Worm (Caenorhabditis elegans) whole organism, mixed stage, embryonic: ENCODE results near the gene srx-118.

ENCODE experiments used
- M03D4.4 ChIP-seq: sonication (generic microtip); optimal IDR thresholded peaks from 2 replicates; lab custom pipeline; 2017; ENCODE audit warnings: mild to moderate bottlenecking, missing genetic modification characterization, missing compliant biosample characterization
- bed-3 ChIP-seq: fragments of 200-800 bp; sonication (Bioruptor generic); optimal IDR thresholded peaks from 3 replicates; lab custom pipeline; 2018; ENCODE audit warnings: mild to moderate bottlenecking, missing genetic modification characterization, moderate library complexity, missing compliant biosample characterization
- blmp-1 ChIP-seq: fragments of 150-350 bp; optimal IDR thresholded peaks from 2 replicates; lab custom pipeline; 2014; ENCODE audit warnings: missing biosample characterization, missing genetic modification characterization
- ceh-43 ChIP-seq: fragments of 200-800 bp; sonication (Bioruptor generic); optimal IDR thresholded peaks from 2 replicates; lab custom pipeline; 2018; ENCODE audit warnings: mild to moderate bottlenecking, missing genetic modification characterization, moderate library complexity, missing compliant biosample characterization
- ceh-83 ChIP-seq: fragments of 200-800 bp; sonication (Bioruptor generic); optimal IDR thresholded peaks from 2 replicates; lab custom pipeline; 2018; ENCODE audit warnings: mild to moderate bottlenecking, missing genetic modification characterization, missing compliant biosample characterization
- ces-1 ChIP-seq: fragments of 150-350 bp; optimal IDR thresholded peaks from 2 replicates; lab custom pipeline; 2014; ENCODE audit warnings: missing biosample characterization, missing genetic modification reagents, missing genetic modification characterization
- cnd-1 ChIP-seq: fragments of 200-800 bp; sonication (Bioruptor generic); optimal IDR thresholded peaks from 2 replicates; lab custom pipeline; 2018; ENCODE audit warnings: mild to moderate bottlenecking, missing genetic modification characterization, missing compliant biosample characterization
- drap-1 ChIP-seq: fragments of 200-800 bp; sonication (Bioruptor generic); optimal IDR thresholded peaks from 3 replicates; lab custom pipeline; 2018; ENCODE audit warnings: mild to moderate bottlenecking, missing genetic modification characterization, missing compliant biosample characterization
- elt-1 ChIP-seq: sonication (generic microtip); optimal IDR thresholded peaks from 2 replicates; lab custom pipeline; 2017; ENCODE audit warnings: missing genetic modification characterization, mild to moderate bottlenecking, missing compliant biosample characterization, antibody characterized with exemption, moderate library complexity, borderline replicate concordance; ENCODE audit not compliant: insufficient read depth
- elt-3 ChIP-seq: fragments of 150-350 bp; optimal IDR thresholded peaks from 2 replicates; lab custom pipeline; 2014; ENCODE audit warnings: missing biosample characterization, missing genetic modification characterization
- flh-1 ChIP-seq: fragments of 200-800 bp; sonication (Bioruptor generic); optimal IDR thresholded peaks from 2 replicates; lab custom pipeline; 2018; ENCODE audit warnings: mild to moderate bottlenecking, missing genetic modification characterization, moderate library complexity, missing compliant biosample characterization
- ham-2 ChIP-seq: fragments of 200-800 bp; sonication (Bioruptor generic); optimal IDR thresholded peaks from 2 replicates; lab custom pipeline; 2018; ENCODE audit warnings: mild to moderate bottlenecking, missing genetic modification characterization, missing compliant biosample characterization
- hlh-1 ChIP-seq: fragments of 150-350 bp; optimal IDR thresholded peaks from 2 replicates; lab custom pipeline; 2014; ENCODE audit warnings: missing biosample characterization, missing genetic modification reagents, missing genetic modification characterization
- lin-13 ChIP-seq: fragments of 150-350 bp; optimal IDR thresholded peaks from 2 replicates; lab custom pipeline; 2014; ENCODE audit warnings: missing biosample characterization, missing genetic modification characterization
- lin-32 ChIP-seq: fragments of 200-800 bp; sonication (Bioruptor generic); optimal IDR thresholded peaks from 2 replicates; lab custom pipeline; 2018; ENCODE audit warnings: mild to moderate bottlenecking, missing genetic modification characterization, missing compliant biosample characterization
- lsy-2 ChIP-seq: fragments of 150-350 bp; optimal IDR thresholded peaks from 2 replicates; lab custom pipeline; 2014; ENCODE audit warnings: missing biosample characterization, missing genetic modification characterization
- mab-5 ChIP-seq: fragments of 150-350 bp; optimal IDR thresholded peaks from 2 replicates; lab custom pipeline; 2014; ENCODE audit warnings: missing biosample characterization, missing genetic modification characterization
- mep-1 ChIP-seq: fragments of 150-350 bp; optimal IDR thresholded peaks from 2 replicates; lab custom pipeline; 2017; ENCODE audit warnings: missing biosample characterization, missing genetic modification reagents, missing genetic modification characterization, inconsistent platforms
- mls-2 ChIP-seq: sonication (generic microtip); optimal IDR thresholded peaks from 2 replicates; lab custom pipeline; 2016; ENCODE audit warnings: mild to moderate bottlenecking, missing genetic modification characterization, moderate library complexity, missing compliant biosample characterization
- nhr-12 ChIP-seq: fragments of 150-350 bp; optimal IDR thresholded peaks from 2 replicates; lab custom pipeline; 2014; ENCODE audit warnings: missing biosample characterization, missing genetic modification characterization
- nhr-2 ChIP-seq: fragments of 150-350 bp; optimal IDR thresholded peaks from 2 replicates; lab custom pipeline; 2014; ENCODE audit warnings: missing biosample characterization, missing genetic modification characterization
- nhr-237 ChIP-seq: fragments of 150-350 bp; optimal IDR thresholded peaks from 2 replicates; lab custom pipeline; 2014; ENCODE audit warnings: missing biosample characterization, missing genetic modification characterization
- nhr-28 ChIP-seq: fragments of 150-350 bp; optimal IDR thresholded peaks from 2 replicates; lab custom pipeline; 2014; ENCODE audit warnings: missing biosample characterization, missing genetic modification characterization
- nhr-76 ChIP-seq: sonication (generic microtip); optimal IDR thresholded peaks from 2 replicates; lab custom pipeline; 2017; ENCODE audit warnings: missing biosample characterization, missing genetic modification characterization
- pha-4 ChIP-seq: fragments of 150-350 bp; optimal IDR thresholded peaks from 2 replicates; lab custom pipeline; 2018; ENCODE audit warnings: missing biosample characterization, missing genetic modification reagents, missing genetic modification characterization
- sem-2 ChIP-seq: fragments of 200-800 bp; sonication (Bioruptor generic); optimal IDR thresholded peaks from 2 replicates; lab custom pipeline; 2018; ENCODE audit warnings: mild to moderate bottlenecking, missing genetic modification characterization, missing compliant biosample characterization
- snpc-4 ChIP-seq: fragments of 150-350 bp; optimal IDR thresholded peaks from 2 replicates; lab custom pipeline; 2014; ENCODE audit warnings: missing biosample characterization, missing genetic modification characterization
- sptf-1 ChIP-seq: sonication (generic microtip); optimal IDR thresholded peaks from 2 replicates; lab custom pipeline; 2017; ENCODE audit warnings: mild to moderate bottlenecking, missing genetic modification characterization, moderate library complexity, missing compliant biosample characterization
- tbx-8 ChIP-seq: fragments of 200-800 bp; sonication (Bioruptor generic); optimal IDR thresholded peaks from 2 replicates; lab custom pipeline; 2018; ENCODE audit warnings: mild to moderate bottlenecking, missing genetic modification characterization, moderate library complexity, missing compliant biosample characterization
- unc-62 ChIP-seq: fragments of 150-350 bp; optimal IDR thresholded peaks from 2 replicates; lab custom pipeline; 2014; ENCODE audit warnings: missing biosample characterization, missing genetic modification reagents, missing genetic modification characterization
- zip-8 ChIP-seq: fragments of 150-350 bp; optimal IDR thresholded peaks from 2 replicates; lab custom pipeline; 2014; ENCODE audit warnings: missing biosample characterization, missing genetic modification characterization
- ztf-11 ChIP-seq: fragments of 150-350 bp; optimal IDR thresholded peaks from 2 replicates; lab custom pipeline; 2014; ENCODE audit warnings: missing biosample characterization, missing genetic modification characterization

srx-118 gene

DNA sequence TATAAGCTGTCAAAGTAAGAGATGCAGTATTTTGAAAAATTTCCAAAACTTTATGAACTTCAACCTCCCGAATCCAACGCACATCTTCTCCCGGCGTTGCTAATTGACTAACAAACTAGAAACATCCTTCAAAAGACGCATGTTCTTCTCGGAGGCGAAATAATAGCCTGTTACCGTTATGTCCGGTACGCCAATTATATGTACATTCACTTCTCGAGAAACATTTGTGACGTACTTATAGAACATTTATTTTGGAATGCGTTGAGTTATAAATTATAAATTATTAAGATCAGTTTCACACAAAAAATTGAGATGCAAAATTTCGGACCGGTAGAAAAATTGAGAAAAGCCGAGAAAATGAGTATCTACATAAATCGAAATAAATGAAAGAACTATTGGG, 28.6 kb upstream of the srx-118 start, which contains the start of gene T21B4.3:
Gene T21B4.3 (minus strand): TSS at position 101 of the 400 bp plus-strand sequence.
- TF ChIP-seq nhr-28 (no peak), nhr-76 (no peak), flh-1 (GFP tag; lab: Kevin White, UChicago) (no peak), elt-1 (tag; lab: Kevin White, UChicago) (no peak), blmp-1 (no peak), bed-3 (GFP tag; lab: Kevin White, UChicago) (no peak), ztf-11 (tag; lab: Kevin White, UChicago) (no peak), mep-1 (tag; lab: Kevin White, UChicago) (no peak), pha-4 (tag; lab: Kevin White, UChicago) (no peak), zip-8 (tag; lab: Kevin White, UChicago) (no peak), cnd-1 (no peak), ceh-83 (no peak), mab-5 (tag; lab: Kevin White, UChicago) (no peak), drap-1 (GFP tag; lab: Kevin White, UChicago) (no peak), elt-3 (tag; lab: Kevin White, UChicago) (no peak), nhr-12 (no peak), sptf-1 (tag; lab: Kevin White, UChicago) (no peak), unc-62 (GFP tag; lab: Kevin White, UChicago) (no peak), tbx-8 (no peak), ceh-43 (no peak)

DNA sequence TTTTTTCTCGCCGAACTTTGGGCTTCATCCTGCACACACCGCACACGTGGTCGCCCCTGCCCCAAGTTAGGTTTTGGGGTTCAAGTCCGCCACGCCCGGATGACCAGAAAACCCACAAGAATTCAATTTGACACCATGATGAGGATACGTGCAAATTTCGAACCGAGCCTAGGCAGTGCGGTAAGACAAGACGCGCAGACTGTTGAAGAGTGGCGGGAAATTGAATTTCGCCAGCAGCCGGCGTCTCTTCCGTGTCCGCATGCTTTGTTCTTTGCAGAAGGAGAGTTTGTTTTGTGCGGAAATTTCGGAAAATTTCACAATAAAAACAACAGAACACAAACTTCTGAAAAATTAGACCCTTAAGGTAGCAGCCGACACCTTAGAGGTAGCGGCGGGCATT, 25.7 kb upstream of the srx-118 start:
- TF ChIP-seq ces-1 (peak; percentile 91), ztf-11 (tag; lab: Kevin White, UChicago) (no peak)
- TF ChIP-seq, all 35 proteins: peak for 1

DNA sequence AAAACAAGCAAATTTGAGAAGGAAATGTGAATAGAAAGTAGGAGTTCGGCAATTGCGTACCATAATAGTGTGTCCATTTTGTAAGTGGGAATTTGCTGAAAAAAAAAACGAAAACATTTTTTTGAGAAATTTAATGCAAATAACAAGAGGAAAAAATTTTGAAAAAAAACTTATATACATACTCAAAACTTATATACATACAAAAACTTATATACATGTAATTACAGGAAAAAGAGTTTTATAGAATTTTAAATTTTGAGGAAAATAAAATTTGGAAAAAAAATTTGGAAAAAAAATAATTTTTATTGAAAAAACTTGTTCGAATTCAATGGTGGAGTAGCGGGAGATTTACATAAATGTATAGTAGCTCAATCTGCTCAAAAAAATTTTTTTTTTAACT, 22.8 kb upstream of the srx-118 start, which contains the start of gene ador-1:
Gene ador-1 (minus strand): TSS at position 101 of the 400 bp plus-strand sequence.
- TF ChIP-seq sptf-1 (tag; lab: Kevin White, UChicago): no peak
- no peak for TF ChIP-seq drap-1 (GFP tag; lab: Kevin White, UChicago)
- TF ChIP-seq mls-2 (tag; lab: Kevin White, UChicago): no peak
- no peak for TF ChIP-seq nhr-28
- no peak for TF ChIP-seq ztf-11 (tag; lab: Kevin White, UChicago)
- TF ChIP-seq snpc-4 (tag; lab: Kevin White, UChicago): no peak
- no peak for TF ChIP-seq lsy-2 (tag; lab: Kevin White, UChicago)
- no peak for TF ChIP-seq tbx-8
- TF ChIP-seq elt-1 (tag; lab: Kevin White, UChicago): no peak
- no peak for TF ChIP-seq sem-2 (GFP tag; lab: Kevin White, UChicago)
- TF ChIP-seq lin-32 (GFP tag; lab: Kevin White, UChicago): no peak
- TF ChIP-seq ceh-83: no peak
- TF ChIP-seq ceh-43: no peak
- TF ChIP-seq pha-4 (tag; lab: Kevin White, UChicago): no peak
- TF ChIP-seq flh-1 (GFP tag; lab: Kevin White, UChicago): no peak
- TF ChIP-seq ces-1: no peak
- TF ChIP-seq nhr-237: no peak

DNA sequence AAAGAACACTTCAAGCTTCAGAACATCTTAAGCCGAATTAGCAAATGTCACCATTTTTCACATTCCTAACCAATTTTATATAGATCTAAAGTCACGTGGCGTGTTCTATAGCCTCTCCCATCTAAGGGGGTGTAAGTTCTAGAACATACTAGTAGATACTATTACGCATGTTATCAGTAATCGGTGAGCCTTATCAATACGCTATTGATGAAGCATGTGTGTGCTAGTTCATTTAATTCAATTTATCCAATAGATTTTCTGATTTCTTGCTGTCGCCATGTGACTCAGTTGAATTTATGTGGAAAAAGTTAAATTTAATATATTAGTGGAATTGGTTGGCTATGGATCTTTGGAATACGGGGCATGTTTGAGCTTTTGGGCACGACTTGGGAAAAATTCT, 19.1 kb upstream of the srx-118 start:
- no peak for TF ChIP-seq ham-2 (GFP tag; lab: Kevin White, UChicago)
- TF ChIP-seq ceh-43: no peak
- no peak for TF ChIP-seq tbx-8
- TF ChIP-seq ceh-83: no peak

DNA sequence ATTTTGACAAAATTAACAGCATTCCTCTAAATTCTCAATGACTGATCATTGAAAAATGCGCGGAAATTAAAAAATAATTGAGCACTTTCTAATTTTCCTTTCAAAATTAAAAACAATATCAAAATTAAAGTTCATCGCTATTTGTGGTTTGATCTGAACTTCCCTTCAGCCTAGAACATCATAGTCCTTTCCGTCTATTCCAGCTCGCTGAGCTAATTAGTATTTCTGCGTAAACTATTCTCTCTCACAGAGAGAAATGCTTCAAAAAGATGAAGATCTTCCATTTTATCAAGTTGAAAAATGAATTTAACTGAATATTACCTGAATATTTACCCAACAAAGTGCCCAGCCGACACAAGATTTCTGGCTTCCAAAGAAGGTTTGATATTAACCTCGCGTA, 18.6 kb upstream of the srx-118 start, which contains the start of gene srh-68:
Gene srh-68 (plus strand): TSS at position 301 of the 400 bp plus-strand sequence.
- TF ChIP-seq ztf-11 (tag; lab: Kevin White, UChicago) (no peak), nhr-12 (no peak), lin-32 (GFP tag; lab: Kevin White, UChicago) (no peak), sptf-1 (tag; lab: Kevin White, UChicago) (no peak), elt-1 (tag; lab: Kevin White, UChicago) (no peak), ceh-43 (no peak), nhr-237 (no peak), pha-4 (tag; lab: Kevin White, UChicago) (no peak), lin-13 (tag; lab: Kevin White, UChicago) (no peak), nhr-2 (tag; lab: Kevin White, UChicago) (no peak), nhr-76 (no peak), M03D4.4 (tag; lab: Kevin White, UChicago) (no peak), sem-2 (GFP tag; lab: Kevin White, UChicago) (no peak), tbx-8 (no peak), zip-8 (tag; lab: Kevin White, UChicago) (no peak), elt-3 (tag; lab: Kevin White, UChicago) (no peak), hlh-1 (tag; lab: Kevin White, UChicago) (no peak)
